Fruit fly (Drosophila melanogaster): Measurements from ENCODE around the gene dpr15.

dpr15 gene

dm6 chr3R:12128151-12128970 lies 30.0 kb downstream of the dpr15 start, which contains the start of gene CG4702:
Gene CG4702, minus strand, starts transcription at chr3R:12128201.
- TF ChIP-seq CG7045 (GFP tag; optimal IDR thresholded peaks at IDR 0.05) (no peak), pad (GFP tag; optimal IDR thresholded peaks at IDR 0.05) (no peak), bab1 (GFP tag; optimal IDR thresholded peaks at IDR 0.05) (no peak), ovo (GFP tag; optimal IDR thresholded peaks at IDR 0.05) (no peak), CG7101 (tag; optimal IDR thresholded peaks at IDR 0.05) (no peak), cic (GFP tag; optimal IDR thresholded peaks at IDR 0.05) (no peak), CG14711 (tag; optimal IDR thresholded peaks at IDR 0.05) (no peak), kay (GFP tag; ENCODE audit: borderline replicate concordance) (no peak), toe (GFP tag; optimal IDR thresholded peaks at IDR 0.05) (no peak), tj (GFP tag; optimal IDR thresholded peaks at IDR 0.05) (no peak), Crg-1 (GFP tag; optimal IDR thresholded peaks at IDR 0.05) (no peak), CG5204 (GFP tag; optimal IDR thresholded peaks at IDR 0.05) (no peak), cnc (optimal IDR thresholded peaks at IDR 0.05) (no peak), CG11617 (GFP tag; optimal IDR thresholded peaks at IDR 0.05) (no peak), CG1620 (GFP tag; optimal IDR thresholded peaks at IDR 0.05) (no peak), Clk (GFP tag; optimal IDR thresholded peaks at IDR 0.05) (no peak), Hr96 (GFP tag; optimal IDR thresholded peaks at IDR 0.05) (no peak), CG12768 (GFP tag; optimal IDR thresholded peaks at IDR 0.05) (no peak), Mnt (GFP tag; optimal IDR thresholded peaks at IDR 0.05) (no peak)

- TF ChIP-seq cic (GFP tag; optimal IDR thresholded peaks at IDR 0.05) = no peak
- no peak for TF ChIP-seq ovo (GFP tag; optimal IDR thresholded peaks at IDR 0.05)
- TF ChIP-seq Hr96 (GFP tag; optimal IDR thresholded peaks at IDR 0.05) = no peak
- TF ChIP-seq CG14711 (tag; optimal IDR thresholded peaks at IDR 0.05) = no peak
- TF ChIP-seq bab1 (GFP tag; optimal IDR thresholded peaks at IDR 0.05) = no peak
- no peak for TF ChIP-seq pad (GFP tag; optimal IDR thresholded peaks at IDR 0.05)
- TF ChIP-seq CG12768 (GFP tag; optimal IDR thresholded peaks at IDR 0.05) = no peak
- TF ChIP-seq CG11617 (GFP tag; optimal IDR thresholded peaks at IDR 0.05) = no peak
- no peak for TF ChIP-seq Crg-1 (GFP tag; optimal IDR thresholded peaks at IDR 0.05)
- no peak for TF ChIP-seq CG7101 (tag; optimal IDR thresholded peaks at IDR 0.05)
- TF ChIP-seq tj (GFP tag; optimal IDR thresholded peaks at IDR 0.05) = no peak
- no peak for TF ChIP-seq Mnt (GFP tag; optimal IDR thresholded peaks at IDR 0.05)
- no peak for TF ChIP-seq Clk (GFP tag; optimal IDR thresholded peaks at IDR 0.05)
- no peak for TF ChIP-seq toe (GFP tag; optimal IDR thresholded peaks at IDR 0.05)
- TF ChIP-seq CG5204 (GFP tag; optimal IDR thresholded peaks at IDR 0.05) = no peak
- no peak for TF ChIP-seq CG33017 (tag; optimal IDR thresholded peaks at IDR 0.05)
- no peak for TF ChIP-seq CG7045 (GFP tag; optimal IDR thresholded peaks at IDR 0.05)
- no peak for TF ChIP-seq cnc (optimal IDR thresholded peaks at IDR 0.05)
Observed at dm6 chr3R:12125431-12126027, 32.9 kb downstream of the dpr15 start.

- TF ChIP-seq cic (GFP tag; optimal IDR thresholded peaks at IDR 0.05) (no peak), CG33017 (tag; optimal IDR thresholded peaks at IDR 0.05) (no peak), ovo (GFP tag; optimal IDR thresholded peaks at IDR 0.05) (no peak), tj (GFP tag; optimal IDR thresholded peaks at IDR 0.05) (no peak), CG12768 (GFP tag; optimal IDR thresholded peaks at IDR 0.05) (no peak), bab1 (GFP tag; optimal IDR thresholded peaks at IDR 0.05) (no peak), Hr96 (GFP tag; optimal IDR thresholded peaks at IDR 0.05) (no peak), cnc (optimal IDR thresholded peaks at IDR 0.05) (no peak), CG7045 (GFP tag; optimal IDR thresholded peaks at IDR 0.05) (no peak), CG14711 (tag; optimal IDR thresholded peaks at IDR 0.05) (no peak), Clk (GFP tag; optimal IDR thresholded peaks at IDR 0.05) (no peak), CG11617 (GFP tag; optimal IDR thresholded peaks at IDR 0.05) (no peak), CG7101 (tag; optimal IDR thresholded peaks at IDR 0.05) (no peak), CG5204 (GFP tag; optimal IDR thresholded peaks at IDR 0.05) (no peak)
Observed at dm6 chr3R:12124843-12125242, 33.6 kb downstream of the dpr15 start.

dm6 chr3R:12121161-12121560 lies 37.2 kb downstream of the dpr15 start:
- TF ChIP-seq CG1620 (GFP tag; optimal IDR thresholded peaks at IDR 0.05) = peak; percentile 49
- TF ChIP-seq CG7045 (GFP tag; optimal IDR thresholded peaks at IDR 0.05) = peak; percentile 77
- no peak for TF ChIP-seq kay (GFP tag; ENCODE audit: borderline replicate concordance)
- TF ChIP-seq CG11617 (GFP tag; optimal IDR thresholded peaks at IDR 0.05) = peak; percentile 12
- peak; percentile 24 for TF ChIP-seq Crg-1 (GFP tag; optimal IDR thresholded peaks at IDR 0.05)
- TF ChIP-seq tj (GFP tag; optimal IDR thresholded peaks at IDR 0.05) = peak; percentile 9
- TF ChIP-seq toe (GFP tag; optimal IDR thresholded peaks at IDR 0.05) = peak; percentile 71
- TF ChIP-seq CG12768 (GFP tag; optimal IDR thresholded peaks at IDR 0.05) = no peak
- TF ChIP-seq Mnt (GFP tag; optimal IDR thresholded peaks at IDR 0.05) = peak; percentile 22
- TF ChIP-seq pad (GFP tag; optimal IDR thresholded peaks at IDR 0.05) = peak; percentile 37
- TF ChIP-seq CG5204 (GFP tag; optimal IDR thresholded peaks at IDR 0.05) = peak; percentile 57
- no peak for TF ChIP-seq CG14711 (tag; optimal IDR thresholded peaks at IDR 0.05)
- TF ChIP-seq Clk (GFP tag; optimal IDR thresholded peaks at IDR 0.05) = peak; percentile 3
- TF ChIP-seq Hr96 (GFP tag; optimal IDR thresholded peaks at IDR 0.05) = peak; percentile 65
- TF ChIP-seq CG33017 (tag; optimal IDR thresholded peaks at IDR 0.05) = no peak
- TF ChIP-seq bab1 (GFP tag; optimal IDR thresholded peaks at IDR 0.05) = no peak
- TF ChIP-seq cic (GFP tag; optimal IDR thresholded peaks at IDR 0.05) = no peak
- TF ChIP-seq CG7101 (tag; optimal IDR thresholded peaks at IDR 0.05) = peak; percentile 51
- TF ChIP-seq cnc (optimal IDR thresholded peaks at IDR 0.05) = no peak
- TF ChIP-seq ovo (GFP tag; optimal IDR thresholded peaks at IDR 0.05) = peak; percentile 40

- TF ChIP-seq pad (GFP tag; optimal IDR thresholded peaks at IDR 0.05) (no peak), Hr96 (GFP tag; optimal IDR thresholded peaks at IDR 0.05) (no peak), kay (GFP tag; ENCODE audit: borderline replicate concordance) (no peak), CG12768 (GFP tag; optimal IDR thresholded peaks at IDR 0.05) (no peak), CG33017 (tag; optimal IDR thresholded peaks at IDR 0.05) (no peak), Clk (GFP tag; optimal IDR thresholded peaks at IDR 0.05) (no peak)
Observed at dm6 chr3R:12113700-12114099, 44.7 kb downstream of the dpr15 start.

All from whole organism, adult.